Worm (Caenorhabditis elegans) whole organism, L2 larva: ENCODE results near the gene Y53F4B.9.
A peak's percentile ranks its signal among the peaks of the same experiment; 100 is the strongest.
"Not testable (repeated sequence)": the region's sequence is repeated elsewhere in the genome, so short reads cannot be mapped to it uniquely, and the experiment has no call there.

ENCODE experiments used
- C34F6.9 ChIP-seq: fragments of 150-350 bp; optimal IDR thresholded peaks from 2 replicates; lab custom pipeline; 2014; ENCODE audit warnings: missing biosample characterization, missing genetic modification characterization
- Y55F3AM.14 ChIP-seq: fragments of 200-800 bp; sonication (Bioruptor generic); optimal IDR thresholded peaks from 2 replicates; lab custom pipeline; 2018; ENCODE audit warnings: mild to moderate bottlenecking, missing genetic modification characterization, missing compliant biosample characterization
- ZK546.5 ChIP-seq: sonication (generic microtip); optimal IDR thresholded peaks from 2 replicates; lab custom pipeline; 2017; ENCODE audit warnings: missing biosample characterization, missing genetic modification characterization
- alr-1 ChIP-seq: fragments of 150-350 bp; optimal IDR thresholded peaks from 2 replicates; lab custom pipeline; 2014; ENCODE audit warnings: missing biosample characterization, missing genetic modification characterization
- blmp-1 ChIP-seq: sonication (generic microtip); optimal IDR thresholded peaks from 2 replicates; lab custom pipeline; 2017; ENCODE audit warnings: missing genetic modification characterization, mild to moderate bottlenecking, missing compliant biosample characterization, antibody characterized with exemption, moderate library complexity; ENCODE audit not compliant: insufficient read depth
- ceh-16 ChIP-seq: fragments of 150-350 bp; optimal IDR thresholded peaks from 2 replicates; lab custom pipeline; 2014; ENCODE audit warnings: missing biosample characterization, missing genetic modification characterization
- ceh-82 ChIP-seq: fragments of 150-350 bp; optimal IDR thresholded peaks from 2 replicates; lab custom pipeline; 2014; ENCODE audit warnings: missing biosample characterization, missing genetic modification characterization
- crh-2 ChIP-seq: sonication (generic microtip); optimal IDR thresholded peaks from 2 replicates; lab custom pipeline; 2017; ENCODE audit warnings: missing biosample characterization, missing genetic modification characterization
- dmd-4 ChIP-seq: sonication (generic microtip); optimal IDR thresholded peaks from 2 replicates; lab custom pipeline; 2017; ENCODE audit warnings: missing biosample characterization, missing genetic modification characterization
- egl-27 ChIP-seq: sonication (generic microtip); optimal IDR thresholded peaks from 3 replicates; lab custom pipeline; 2017; ENCODE audit warnings: missing biosample characterization, missing genetic modification reagents, missing genetic modification characterization
- fos-1 ChIP-seq: fragments of 150-350 bp; optimal IDR thresholded peaks from 2 replicates; lab custom pipeline; 2014; ENCODE audit warnings: missing biosample characterization, missing genetic modification characterization
- gmeb-1 ChIP-seq: fragments of 150-350 bp; optimal IDR thresholded peaks from 2 replicates; lab custom pipeline; 2014; ENCODE audit warnings: missing biosample characterization, missing genetic modification characterization
- lin-13 ChIP-seq: fragments of 150-350 bp; optimal IDR thresholded peaks from 2 replicates; lab custom pipeline; 2014; ENCODE audit warnings: missing biosample characterization, missing genetic modification reagents, missing genetic modification characterization
- lin-39 ChIP-seq: fragments of 150-350 bp; optimal IDR thresholded peaks from 2 replicates; lab custom pipeline; 2014; ENCODE audit warnings: missing biosample characterization, missing genetic modification reagents, missing genetic modification characterization
- lsy-2 ChIP-seq, 2 experiments: fragments of 150-350 bp in 1 of 2; sonication (generic microtip) in 1 of 2; optimal IDR thresholded peaks; 2 replicates each; lab custom pipeline; 2014 to 2017; ENCODE audit warnings: missing biosample characterization in 2 of 2, missing genetic modification characterization in 2 of 2
- mab-5 ChIP-seq: fragments of 150-350 bp; optimal IDR thresholded peaks from 2 replicates; lab custom pipeline; 2014; ENCODE audit warnings: missing biosample characterization, missing genetic modification characterization
- mbf-1 ChIP-seq: sonication (generic microtip); optimal IDR thresholded peaks from 2 replicates; lab custom pipeline; 2017; ENCODE audit warnings: missing biosample characterization, missing genetic modification characterization
- mdl-1 ChIP-seq, 2 experiments: fragments of 150-350 bp in 1 of 2; sonication (generic microtip) in 1 of 2; optimal IDR thresholded peaks; 2 replicates each; lab custom pipeline; 2017; ENCODE audit warnings: missing biosample characterization in 2 of 2, missing genetic modification characterization in 2 of 2
- nhr-10 ChIP-seq: sonication (generic microtip); optimal IDR thresholded peaks from 2 replicates; lab custom pipeline; 2017; ENCODE audit warnings: missing biosample characterization, missing genetic modification characterization
- nhr-11 ChIP-seq: fragments of 150-350 bp; optimal IDR thresholded peaks from 2 replicates; lab custom pipeline; 2014; ENCODE audit warnings: missing biosample characterization, missing genetic modification characterization
- nhr-12 ChIP-seq: fragments of 150-350 bp; optimal IDR thresholded peaks from 2 replicates; lab custom pipeline; 2014; ENCODE audit warnings: missing biosample characterization, missing genetic modification characterization
- nhr-129 ChIP-seq: fragments of 150-350 bp; optimal IDR thresholded peaks from 2 replicates; lab custom pipeline; 2014; ENCODE audit warnings: missing biosample characterization, missing genetic modification characterization
- nhr-23 ChIP-seq: fragments of 150-350 bp; optimal IDR thresholded peaks from 2 replicates; lab custom pipeline; 2014; ENCODE audit warnings: missing biosample characterization, missing genetic modification reagents, missing genetic modification characterization
- nhr-237 ChIP-seq: fragments of 150-350 bp; optimal IDR thresholded peaks from 2 replicates; lab custom pipeline; 2014; ENCODE audit warnings: missing biosample characterization, missing genetic modification characterization
- nhr-25 ChIP-seq: fragments of 150-350 bp; sonication (generic microtip); optimal IDR thresholded peaks from 3 replicates; lab custom pipeline; 2014; ENCODE audit warnings: missing biosample characterization, missing genetic modification characterization
- nhr-6 ChIP-seq: fragments of 150-350 bp; optimal IDR thresholded peaks from 2 replicates; lab custom pipeline; 2014; ENCODE audit warnings: missing biosample characterization, missing genetic modification characterization
- nhr-77 ChIP-seq: fragments of 150-350 bp; optimal IDR thresholded peaks from 2 replicates; lab custom pipeline; 2014; ENCODE audit warnings: missing biosample characterization, missing genetic modification characterization
- sem-4 ChIP-seq: fragments of 150-350 bp; optimal IDR thresholded peaks from 2 replicates; lab custom pipeline; 2014; ENCODE audit warnings: missing biosample characterization, missing genetic modification reagents, missing genetic modification characterization
- skn-1 ChIP-seq: sonication (generic microtip); optimal IDR thresholded peaks from 2 replicates; lab custom pipeline; 2017; ENCODE audit warnings: missing biosample characterization, missing genetic modification characterization
- sma-3 ChIP-seq: sonication (generic microtip); optimal IDR thresholded peaks from 2 replicates; lab custom pipeline; 2016; ENCODE audit warnings: missing genetic modification reagents, missing genetic modification characterization, missing compliant biosample characterization
- snpc-4 ChIP-seq: fragments of 150-350 bp; optimal IDR thresholded peaks from 2 replicates; lab custom pipeline; 2014; ENCODE audit warnings: missing biosample characterization, missing genetic modification characterization
- unc-39 ChIP-seq: fragments of 150-350 bp; optimal IDR thresholded peaks from 2 replicates; lab custom pipeline; 2014; ENCODE audit warnings: missing biosample characterization, missing genetic modification characterization
- unc-55 ChIP-seq: fragments of 150-350 bp; sonication (generic microtip); optimal IDR thresholded peaks from 3 replicates; lab custom pipeline; 2014; ENCODE audit warnings: missing biosample characterization, missing genetic modification reagents, missing genetic modification characterization
- unc-62 ChIP-seq: fragments of 150-350 bp; optimal IDR thresholded peaks from 2 replicates; lab custom pipeline; 2014; ENCODE audit warnings: missing biosample characterization, missing genetic modification reagents, missing genetic modification characterization
- ztf-1 ChIP-seq: fragments of 200-800 bp; sonication (Bioruptor generic); conservative IDR thresholded peaks from 2 replicates; pipeline ENCODE4 v1.3.6; 2022; ENCODE audit warnings: missing genetic modification characterization, missing compliant biosample characterization

Y53F4B.9 gene

ce11 chrII:15005118-15005517 lies 5.1 kb downstream of the Y53F4B.9 start:
- no peak for TF ChIP-seq gmeb-1
- TF ChIP-seq nhr-237 (tag; lab: Kevin White, UChicago) = no peak

ce11 chrII:15004538-15004937 lies 5.7 kb downstream of the Y53F4B.9 start:
- TF ChIP-seq nhr-237 (tag; lab: Kevin White, UChicago) (no peak), unc-55 (peak; percentile 56)

- no peak for TF ChIP-seq skn-1 (tag; lab: Kevin White, UChicago)
- no peak for TF ChIP-seq sem-4 (tag; lab: Kevin White, UChicago)
- no peak for TF ChIP-seq unc-39 (tag; lab: Kevin White, UChicago)
- no peak for TF ChIP-seq nhr-129 (tag; lab: Kevin White, UChicago)
- TF ChIP-seq snpc-4 = no peak
- no peak for TF ChIP-seq mab-5 (tag; lab: Kevin White, UChicago)
- no peak for TF ChIP-seq nhr-12 (tag; lab: Kevin White, UChicago)
- no peak for TF ChIP-seq ztf-1
- no peak for TF ChIP-seq lin-39 (tag; lab: Kevin White, UChicago)
- no peak for TF ChIP-seq mdl-1 (tag; optimal IDR thresholded peaks at IDR 0.05; lab: Kevin White, UChicago)
- no peak for TF ChIP-seq mbf-1 (tag; lab: Kevin White, UChicago)
- TF ChIP-seq ceh-82 (tag; lab: Kevin White, UChicago) = no peak
- TF ChIP-seq nhr-77 = no peak
- TF ChIP-seq sma-3 (GFP tag; lab: Kevin White, UChicago) = no peak
- TF ChIP-seq nhr-11 = no peak
- TF ChIP-seq blmp-1 (tag; lab: Kevin White, UChicago) = no peak
- no peak for TF ChIP-seq nhr-10
Observed at ce11 chrII:15003410-15003809, 6.8 kb downstream of the Y53F4B.9 start, which contains the start of gene Y53F4B.10. Gene Y53F4B.10 (minus strand): TSS chrII:15003510.

- not testable (repeated sequence) for TF ChIP-seq nhr-129 (tag; lab: Kevin White, UChicago); egl-27 (tag; lab: Kevin White, UChicago); nhr-6
Observed at ce11 chrII:14992598-14992997, 17.6 kb downstream of the Y53F4B.9 start, which contains the start of gene Y53F4B.7. Gene Y53F4B.7 (plus strand): TSS chrII:14992898.

- not testable (repeated sequence) for TF ChIP-seq Y55F3AM.14; mdl-1 (tag; optimal IDR thresholded peaks at IDR 0.05; lab: Kevin White, UChicago); lin-13 (GFP tag; lab: Kevin White, UChicago)
Observed at ce11 chrII:14988171-14988570, 22.0 kb downstream of the Y53F4B.9 start, which contains the start of gene Y53F4B.43. Gene Y53F4B.43 (plus strand): TSS chrII:14988471.

- no peak for TF ChIP-seq crh-2 (tag; lab: Kevin White, UChicago)
Observed at ce11 chrII:14983909-14984308, 26.3 kb downstream of the Y53F4B.9 start, which contains the start of gene Y53F4B.5. Gene Y53F4B.5 (minus strand): TSS chrII:14984009.

- peak; percentile 27 for TF ChIP-seq crh-2 (tag; lab: Kevin White, UChicago)
- no peak for TF ChIP-seq alr-1 (tag; lab: Kevin White, UChicago)
- TF ChIP-seq dmd-4 = no peak
- peak; percentile 71 for TF ChIP-seq C34F6.9 (tag; lab: Kevin White, UChicago)
- no peak for TF ChIP-seq ceh-16 (tag; lab: Kevin White, UChicago)
- peak in 1 of 2 experiments; percentile 73 for TF ChIP-seq lsy-2 (tag; optimal IDR thresholded peaks at IDR 0.05; lab: Kevin White, UChicago)
- TF ChIP-seq blmp-1 (tag; lab: Kevin White, UChicago) = no peak
- no peak for TF ChIP-seq sma-3 (GFP tag; lab: Kevin White, UChicago)
- peak; percentile 1 for TF ChIP-seq nhr-25 (tag; lab: Kevin White, UChicago)
- no peak for TF ChIP-seq ZK546.5 (tag; lab: Kevin White, UChicago)
- no peak for TF ChIP-seq ceh-82 (tag; lab: Kevin White, UChicago)
- no peak for TF ChIP-seq unc-62
- no peak for TF ChIP-seq nhr-129 (tag; lab: Kevin White, UChicago)
- peak; percentile 74 for TF ChIP-seq gmeb-1
- TF ChIP-seq snpc-4 = peak; percentile 55
- TF ChIP-seq lin-13 (GFP tag; lab: Kevin White, UChicago) = peak; percentile 39
- peak; percentile 78 for TF ChIP-seq unc-55
- TF ChIP-seq egl-27 (tag; lab: Kevin White, UChicago) = no peak
- TF ChIP-seq fos-1 = peak; percentile 7
- no peak for TF ChIP-seq nhr-11
- no peak for TF ChIP-seq nhr-23 (tag; lab: Kevin White, UChicago)
- TF ChIP-seq skn-1 (tag; lab: Kevin White, UChicago) = no peak
Observed at ce11 chrII:14969320-14969950, 40.8 kb downstream of the Y53F4B.9 start, which contains the start of the genes pole-4, nsun-5 and metl-2. Gene pole-4 (minus strand): TSS chrII:14969354. Gene nsun-5 (plus strand): TSS chrII:14969617. Gene metl-2 (plus strand): TSS chrII:14969900.
